Worm (Caenorhabditis elegans) whole organism, L1 larva: ENCODE results near the gene cex-2.

Experiments used
- C04F5.9 ChIP-seq: sonication (generic microtip); optimal IDR thresholded peaks from 2 replicates; lab custom pipeline; 2016; ENCODE audit warnings: missing genetic modification characterization, missing compliant biosample characterization
- C34B4.2 ChIP-seq: sonication (generic microtip); optimal IDR thresholded peaks from 2 replicates; lab custom pipeline; 2017; ENCODE audit warnings: mild to moderate bottlenecking, missing genetic modification characterization, missing compliant biosample characterization
- aha-1 ChIP-seq: fragments of 150-350 bp; optimal IDR thresholded peaks from 2 replicates; lab custom pipeline; 2014; ENCODE audit warnings: missing biosample characterization, missing genetic modification characterization
- aly-2 ChIP-seq: fragments of 150-350 bp; optimal IDR thresholded peaks from 2 replicates; lab custom pipeline; 2014; ENCODE audit warnings: missing biosample characterization, missing genetic modification characterization
- ceh-63 ChIP-seq: fragments of 200-800 bp; sonication (Bioruptor generic); optimal IDR thresholded peaks from 2 replicates; lab custom pipeline; 2018; ENCODE audit warnings: mild to moderate bottlenecking, missing genetic modification characterization, missing compliant biosample characterization
- ceh-82 ChIP-seq, 3 experiments: fragments of 150-350 bp in 1 of 3; sonication (generic microtip) in 2 of 3; optimal IDR thresholded peaks; 2 replicates each; lab custom pipeline; 2014 to 2017; ENCODE audit warnings: missing biosample characterization in 3 of 3, missing genetic modification characterization in 3 of 3
- ceh-88 ChIP-seq: fragments of 200-800 bp; sonication (Bioruptor generic); IDR thresholded peaks from 2 replicates; pipeline ENCODE4 v1.3.6; 2022; ENCODE audit warnings: missing genetic modification characterization, missing compliant biosample characterization
- ces-1 ChIP-seq: fragments of 150-350 bp; optimal IDR thresholded peaks from 2 replicates; lab custom pipeline; 2014; ENCODE audit warnings: missing biosample characterization, missing genetic modification reagents, missing genetic modification characterization
- dpl-1 ChIP-seq, 3 experiments: fragments of 150-350 bp in 2 of 3; sonication (generic microtip) in 1 of 3; optimal IDR thresholded peaks; 2 replicates each; lab custom pipeline; 2014 to 2017; ENCODE audit warnings: missing biosample characterization in 3 of 3, missing genetic modification characterization in 3 of 3, missing genetic modification reagents in 3 of 3
- efl-1 ChIP-seq, 4 experiments: fragments of 150-350 bp; optimal IDR thresholded peaks in 3 of 4; peaks in 1 of 4; 1 replicate in 1 of 4; 2 replicates in 3 of 4; lab custom pipeline; 2014; ENCODE audit warnings: missing biosample characterization in 2 of 4, missing genetic modification characterization in 2 of 4, missing genetic modification reagents in 2 of 4
- egl-13 ChIP-seq: sonication (generic microtip); optimal IDR thresholded peaks from 2 replicates; lab custom pipeline; 2016; ENCODE audit warnings: missing genotype, missing genetic modification reagents, missing genetic modification characterization, missing compliant biosample characterization
- elt-3 ChIP-seq, 6 experiments: fragments of 150-350 bp in 1 of 6; sonication (generic microtip); optimal IDR thresholded peaks; 2 replicates each; lab custom pipeline; 2017 to 2018; ENCODE audit warnings: missing biosample characterization in 6 of 6, missing genetic modification characterization in 6 of 6, inconsistent platforms in 1 of 6
- ets-5 ChIP-seq: fragments of 200-800 bp; sonication (Bioruptor generic); IDR thresholded peaks from 2 replicates; pipeline ENCODE4 v1.3.6; 2022; ENCODE audit warnings: missing genetic modification characterization, missing compliant biosample characterization
- fkh-4 ChIP-seq: sonication (generic microtip); optimal IDR thresholded peaks from 2 replicates; lab custom pipeline; 2016; ENCODE audit warnings: missing compliant biosample characterization, missing genetic modification characterization, borderline replicate concordance
- grh-1 ChIP-seq: fragments of 200-800 bp; sonication (Bioruptor generic); IDR thresholded peaks from 2 replicates; pipeline ENCODE4 v1.3.6; 2022; ENCODE audit warnings: missing genetic modification reagents, missing genetic modification characterization, missing compliant biosample characterization
- hlh-17 ChIP-seq: fragments of 200-800 bp; sonication (Bioruptor generic); optimal IDR thresholded peaks from 2 replicates; lab custom pipeline; 2018; ENCODE audit warnings: missing genetic modification characterization, mild to moderate bottlenecking, missing compliant biosample characterization, moderate library complexity, borderline replicate concordance
- hlh-4 ChIP-seq: sonication (generic microtip); optimal IDR thresholded peaks from 2 replicates; lab custom pipeline; 2016; ENCODE audit warnings: mild to moderate bottlenecking, missing genetic modification characterization, missing compliant biosample characterization
- jun-1 ChIP-seq: fragments of 150-350 bp; optimal IDR thresholded peaks from 2 replicates; lab custom pipeline; 2014; ENCODE audit warnings: missing biosample characterization, missing genetic modification reagents, missing genetic modification characterization
- lin-13 ChIP-seq: fragments of 150-350 bp; optimal IDR thresholded peaks from 2 replicates; lab custom pipeline; 2014; ENCODE audit warnings: missing biosample characterization, missing genetic modification reagents, missing genetic modification characterization
- lin-14 ChIP-seq: fragments of 200-800 bp; sonication (Bioruptor generic); optimal IDR thresholded peaks from 2 replicates; lab custom pipeline; 2018; ENCODE audit warnings: mild to moderate bottlenecking, missing genetic modification characterization, moderate library complexity, missing compliant biosample characterization
- lin-15B ChIP-seq: fragments of 150-350 bp; sonication (generic microtip); optimal IDR thresholded peaks from 3 replicates; lab custom pipeline; 2014; ENCODE audit warnings: missing biosample characterization, missing genetic modification characterization
- lin-39 ChIP-seq: fragments of 150-350 bp; optimal IDR thresholded peaks from 2 replicates; lab custom pipeline; 2014; ENCODE audit warnings: missing biosample characterization, missing genetic modification reagents, missing genetic modification characterization
- lsy-2 ChIP-seq, 2 experiments: fragments of 150-350 bp; optimal IDR thresholded peaks; 2 replicates each; lab custom pipeline; 2014; ENCODE audit warnings: missing biosample characterization in 2 of 2, missing genetic modification characterization in 2 of 2
- nhr-11 ChIP-seq: fragments of 150-350 bp; optimal IDR thresholded peaks from 2 replicates; lab custom pipeline; 2014; ENCODE audit warnings: missing biosample characterization, missing genetic modification characterization
- nhr-20 ChIP-seq: sonication (generic microtip); optimal IDR thresholded peaks from 2 replicates; lab custom pipeline; 2016; ENCODE audit warnings: mild to moderate bottlenecking, missing genetic modification characterization, missing compliant biosample characterization
- nhr-237 ChIP-seq: fragments of 150-350 bp; optimal IDR thresholded peaks from 2 replicates; lab custom pipeline; 2014; ENCODE audit warnings: missing biosample characterization, missing genetic modification characterization
- nhr-71 ChIP-seq: sonication (generic microtip); optimal IDR thresholded peaks from 2 replicates; lab custom pipeline; 2016; ENCODE audit warnings: mild to moderate bottlenecking, missing genetic modification characterization, moderate library complexity, missing compliant biosample characterization
- nhr-76 ChIP-seq: sonication (generic microtip); optimal IDR thresholded peaks from 2 replicates; lab custom pipeline; 2017; ENCODE audit warnings: missing biosample characterization, missing genetic modification characterization
- nhr-77 ChIP-seq: fragments of 150-350 bp; optimal IDR thresholded peaks from 2 replicates; lab custom pipeline; 2014; ENCODE audit warnings: missing biosample characterization, missing genetic modification characterization
- nhr-84 ChIP-seq: sonication (generic microtip); optimal IDR thresholded peaks from 2 replicates; lab custom pipeline; 2017; ENCODE audit warnings: missing biosample characterization, missing genetic modification characterization
- nhr-85 ChIP-seq: sonication (generic microtip); peaks from one replicate; lab custom pipeline; 2016; ENCODE audit warnings: missing genetic modification characterization, inconsistent platforms, missing compliant biosample characterization
- nhr-90 ChIP-seq: sonication (generic microtip); optimal IDR thresholded peaks from 2 replicates; lab custom pipeline; 2016; ENCODE audit warnings: mild to moderate bottlenecking, missing genetic modification characterization, missing compliant biosample characterization; ENCODE audit not compliant: poor library complexity
- pag-3 ChIP-seq: sonication (generic microtip); optimal IDR thresholded peaks from 2 replicates; lab custom pipeline; 2017; ENCODE audit warnings: missing genetic modification characterization, mild to moderate bottlenecking, missing compliant biosample characterization, antibody characterized with exemption, borderline replicate concordance; ENCODE audit not compliant: insufficient read depth
- rnt-1 ChIP-seq: sonication (generic microtip); optimal IDR thresholded peaks from 2 replicates; lab custom pipeline; 2016; ENCODE audit warnings: mild to moderate bottlenecking, missing genetic modification characterization, moderate library complexity, missing compliant biosample characterization
- skn-1 ChIP-seq: fragments of 150-350 bp; optimal IDR thresholded peaks from 2 replicates; lab custom pipeline; 2014; ENCODE audit warnings: missing biosample characterization, missing genetic modification characterization
- snpc-4 ChIP-seq: fragments of 150-350 bp; optimal IDR thresholded peaks from 2 replicates; lab custom pipeline; 2014; ENCODE audit warnings: missing biosample characterization, missing genetic modification characterization
- snu-23 ChIP-seq: sonication (generic microtip); optimal IDR thresholded peaks from 2 replicates; lab custom pipeline; 2016; ENCODE audit warnings: missing genetic modification characterization, missing compliant biosample characterization
- tbx-2 ChIP-seq: sonication (generic microtip); optimal IDR thresholded peaks from 2 replicates; lab custom pipeline; 2016; ENCODE audit warnings: missing genetic modification characterization, missing compliant biosample characterization
- unc-130 ChIP-seq: fragments of 150-350 bp; optimal IDR thresholded peaks from 2 replicates; lab custom pipeline; 2017; ENCODE audit warnings: missing biosample characterization, missing genetic modification characterization, inconsistent platforms
- unc-30 ChIP-seq: sonication (generic microtip); optimal IDR thresholded peaks from 2 replicates; lab custom pipeline; 2017; ENCODE audit warnings: missing biosample characterization, missing genetic modification characterization
- unc-86 ChIP-seq: sonication (generic microtip); optimal IDR thresholded peaks from 2 replicates; lab custom pipeline; 2016; ENCODE audit warnings: missing genetic modification characterization, missing compliant biosample characterization
- unc-98 ChIP-seq: fragments of 200-800 bp; sonication (Bioruptor generic); IDR thresholded peaks from 2 replicates; pipeline ENCODE4 v1.3.6; 2022; ENCODE audit warnings: missing genetic modification characterization, missing compliant biosample characterization
- vab-15 ChIP-seq: sonication (generic microtip); optimal IDR thresholded peaks from 2 replicates; lab custom pipeline; 2017; ENCODE audit warnings: missing genotype, mild to moderate bottlenecking, missing genetic modification characterization, missing compliant biosample characterization
- xbp-1 ChIP-seq: sonication (generic microtip); optimal IDR thresholded peaks from 2 replicates; lab custom pipeline; 2016; ENCODE audit warnings: missing genetic modification characterization, missing compliant biosample characterization
- ztf-11 ChIP-seq, 2 experiments: sonication (generic microtip); optimal IDR thresholded peaks; 2 replicates each; lab custom pipeline; 2016 to 2017; ENCODE audit warnings: missing genetic modification characterization in 2 of 2, missing biosample characterization in 1 of 2, missing compliant biosample characterization in 1 of 2

The cex-2 gene

DNA sequence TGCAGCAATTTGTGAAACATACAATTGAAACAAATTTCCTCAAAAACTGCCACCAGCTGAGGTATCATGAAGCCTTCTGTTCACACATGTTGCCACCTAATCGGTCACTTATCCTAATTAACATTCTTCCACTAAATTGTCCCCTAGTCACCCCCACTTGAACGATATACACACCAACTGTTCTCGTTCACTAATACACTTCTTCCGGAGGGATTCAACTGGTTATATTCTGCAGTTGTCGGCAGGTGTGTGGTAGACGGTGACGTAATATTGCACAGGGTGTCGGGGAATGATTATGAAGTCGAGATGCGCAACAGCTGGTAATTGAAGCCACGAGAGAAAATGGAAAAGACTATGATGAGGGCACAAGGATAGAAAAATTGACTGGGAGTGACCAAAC, 19.8 kb downstream of the cex-2 start (continued):
- no peak for TF ChIP-seq nhr-76 (tag; lab: Kevin White, UChicago)
- TF ChIP-seq ces-1 (GFP tag; lab: Kevin White, UChicago): no peak
- TF ChIP-seq, all 84 proteins: peak for 6

DNA sequence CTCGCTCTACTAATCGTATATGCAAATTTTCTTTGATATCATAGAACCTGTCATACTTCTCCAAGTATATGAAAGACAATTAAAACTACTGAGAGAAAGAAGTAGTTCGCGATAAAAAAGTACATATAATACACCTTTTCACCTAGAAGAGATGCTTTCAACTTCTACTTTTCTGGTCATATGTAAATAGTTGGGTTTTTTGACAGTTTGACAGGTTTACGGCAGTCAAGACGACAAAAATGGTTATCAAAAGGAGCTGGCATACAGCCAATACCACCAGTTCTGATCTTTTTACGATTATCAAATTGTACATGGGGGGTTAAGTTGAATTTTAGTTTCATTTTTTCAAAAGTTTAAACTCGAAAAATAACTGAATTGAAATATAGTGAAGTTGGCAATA, 20.3 kb downstream of the cex-2 start:
- no peak for TF ChIP-seq lin-39 (tag; lab: Kevin White, UChicago)
- no peak for TF ChIP-seq C04F5.9 (tag; lab: Kevin White, UChicago)
- no peak for TF ChIP-seq unc-130
- no peak for TF ChIP-seq ets-5 (GFP tag; lab: Robert Waterston, UW)
- TF ChIP-seq nhr-237 (tag; lab: Kevin White, UChicago): no peak
- TF ChIP-seq tbx-2 (tag; lab: Kevin White, UChicago): no peak
- TF ChIP-seq snpc-4: no peak
- TF ChIP-seq ztf-11 (tag; optimal IDR thresholded peaks at IDR 0.05; lab: Kevin White, UChicago): no peak
- no peak for TF ChIP-seq hlh-4 (tag; lab: Kevin White, UChicago)
- TF ChIP-seq nhr-20 (tag; lab: Kevin White, UChicago): no peak
- no peak for TF ChIP-seq nhr-85
- TF ChIP-seq nhr-84 (tag; lab: Kevin White, UChicago): no peak
- TF ChIP-seq nhr-90: no peak
- TF ChIP-seq vab-15 (tag; lab: Kevin White, UChicago): no peak
- TF ChIP-seq ceh-88 (GFP tag; lab: Robert Waterston, UW): no peak

DNA sequence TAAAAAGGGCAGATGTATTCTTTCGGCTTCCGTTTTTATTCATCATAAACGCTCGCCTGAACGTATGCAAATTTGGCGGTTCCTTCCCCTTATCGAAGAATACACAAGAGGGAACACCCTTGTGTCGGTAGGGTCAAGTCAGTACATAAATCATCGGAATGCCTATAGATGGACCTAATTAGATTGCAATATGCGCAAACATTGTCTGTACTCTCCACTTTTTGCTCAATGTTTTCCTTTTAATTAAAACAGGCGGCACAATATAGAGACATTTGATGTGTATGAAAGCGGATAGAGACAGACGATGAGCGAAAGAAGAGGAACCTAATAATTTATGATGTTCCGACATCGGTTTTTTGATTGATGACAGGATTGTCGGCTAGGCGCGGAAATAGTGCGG, 21.0 kb downstream of the cex-2 start:
- peak; percentile 50 for TF ChIP-seq unc-86 (tag; lab: Kevin White, UChicago)
- TF ChIP-seq lsy-2 (tag; optimal IDR thresholded peaks at IDR 0.05; lab: Kevin White, UChicago): no peak
- no peak for TF ChIP-seq C34B4.2
- TF ChIP-seq tbx-2 (tag; lab: Kevin White, UChicago): peak; percentile 49
- TF ChIP-seq ztf-11 (tag; optimal IDR thresholded peaks at IDR 0.05; lab: Kevin White, UChicago): peak in 1 of 2 experiments; percentile 47
- TF ChIP-seq nhr-84 (tag; lab: Kevin White, UChicago): no peak

DNA sequence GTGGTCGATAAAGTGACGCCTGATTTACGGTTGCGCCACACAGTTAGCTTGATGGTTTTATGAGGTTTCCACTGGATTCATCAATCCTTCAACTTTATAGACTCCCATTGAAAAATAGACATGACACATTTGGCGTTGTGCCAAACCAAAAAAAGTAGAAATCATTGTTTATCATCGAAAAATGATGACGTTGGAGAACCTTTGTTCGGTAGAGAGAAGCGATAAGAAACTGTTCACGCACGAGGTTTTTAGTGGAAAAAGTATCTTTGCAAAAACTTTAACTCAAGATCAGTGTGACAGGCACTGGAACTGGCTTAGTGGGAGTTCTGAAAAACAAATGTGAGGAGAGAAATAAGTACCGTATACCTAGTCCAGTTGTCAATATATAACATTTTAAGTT, 21.6 kb downstream of the cex-2 start:
- TF ChIP-seq egl-13 (tag; lab: Kevin White, UChicago) (no peak), aha-1 (tag; lab: Kevin White, UChicago) (no peak), skn-1 (tag; lab: Kevin White, UChicago) (no peak), lin-15B (no peak), lsy-2 (tag; optimal IDR thresholded peaks at IDR 0.05; lab: Kevin White, UChicago) (no peak), lin-13 (GFP tag; lab: Kevin White, UChicago) (no peak), fkh-4 (no peak), grh-1 (GFP tag; lab: Robert Waterston, UW) (no peak), elt-3 (tag; optimal IDR thresholded peaks at IDR 0.05; lab: Kevin White, UChicago) (no peak), C34B4.2 (no peak), jun-1 (tag; lab: Kevin White, UChicago) (no peak), dpl-1 (GFP tag; optimal IDR thresholded peaks at IDR 0.05; lab: Kevin White, UChicago) (no peak), ces-1 (GFP tag; lab: Kevin White, UChicago) (no peak), hlh-17 (GFP tag; lab: Kevin White, UChicago) (no peak), unc-30 (tag; lab: Kevin White, UChicago) (no peak), unc-98 (GFP tag; lab: Robert Waterston, UW) (no peak), nhr-71 (tag; lab: Kevin White, UChicago) (no peak), nhr-84 (tag; lab: Kevin White, UChicago) (no peak), efl-1 (optimal IDR thresholded peaks at IDR 0.05; lab: Kevin White, UChicago) (no peak), efl-1 (GFP tag; optimal IDR thresholded peaks at IDR 0.05 in 1 of 2; lab: Kevin White, UChicago) (no peak)

DNA sequence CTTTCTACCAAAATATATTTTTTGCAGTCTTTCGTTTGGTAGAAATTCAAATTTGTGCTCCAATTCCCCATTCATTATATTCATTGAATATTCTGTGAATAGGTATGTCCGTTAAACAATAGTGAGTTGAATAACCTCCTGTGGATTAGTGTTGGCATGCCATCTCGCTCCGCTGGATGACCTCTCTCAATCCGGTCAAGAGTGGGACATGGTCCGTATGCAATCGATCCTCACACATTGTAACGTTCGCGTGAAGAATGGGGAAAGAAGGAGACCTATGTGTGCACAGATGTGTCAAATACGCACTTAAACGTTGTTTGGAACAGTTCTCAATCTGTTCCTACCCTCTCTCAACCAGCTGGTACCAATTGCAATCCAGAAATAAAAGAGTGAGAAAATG, 22.0 kb downstream of the cex-2 start:
- TF ChIP-seq nhr-11: no peak
- no peak for TF ChIP-seq lin-14 (GFP tag; lab: Kevin White, UChicago)
- no peak for TF ChIP-seq snu-23
- TF ChIP-seq rnt-1 (tag; lab: Kevin White, UChicago): no peak
- no peak for TF ChIP-seq aly-2 (tag; lab: Kevin White, UChicago)
- no peak for TF ChIP-seq nhr-77 (tag; lab: Kevin White, UChicago)
- TF ChIP-seq efl-1 (optimal IDR thresholded peaks at IDR 0.05; lab: Kevin White, UChicago): no peak
- TF ChIP-seq efl-1 (GFP tag; optimal IDR thresholded peaks at IDR 0.05 in 1 of 2; lab: Kevin White, UChicago): no peak
- no peak for TF ChIP-seq ceh-82 (tag; optimal IDR thresholded peaks at IDR 0.05; lab: Kevin White, UChicago)
- no peak for TF ChIP-seq xbp-1 (tag; lab: Kevin White, UChicago)
- no peak for TF ChIP-seq pag-3
- TF ChIP-seq aha-1 (tag; lab: Kevin White, UChicago): no peak
- TF ChIP-seq ceh-63 (GFP tag; lab: Kevin White, UChicago): no peak
- TF ChIP-seq C04F5.9 (tag; lab: Kevin White, UChicago): no peak
